Worm (Caenorhabditis elegans) whole organism, L3 larva: ENCODE results near the gene ZC239.15.

Experiments
- R02D3.7 ChIP-seq: fragments of 150-350 bp; optimal IDR thresholded peaks from 2 replicates; lab custom pipeline; 2014; ENCODE audit warnings: missing biosample characterization, missing genetic modification characterization
- ZK546.5 ChIP-seq: sonication (generic microtip); optimal IDR thresholded peaks from 2 replicates; lab custom pipeline; 2017; ENCODE audit warnings: missing biosample characterization, missing genetic modification characterization
- aly-2 ChIP-seq: fragments of 150-350 bp; optimal IDR thresholded peaks from 2 replicates; lab custom pipeline; 2014; ENCODE audit warnings: missing biosample characterization, missing genetic modification characterization
- ama-1 ChIP-seq: fragments of 150-350 bp; optimal IDR thresholded peaks from 2 replicates; lab custom pipeline; 2018
- ceh-16 ChIP-seq: sonication (generic microtip); optimal IDR thresholded peaks from 2 replicates; lab custom pipeline; 2017; ENCODE audit warnings: missing biosample characterization, missing genetic modification characterization
- ceh-28 ChIP-seq: fragments of 150-350 bp; optimal IDR thresholded peaks from 2 replicates; lab custom pipeline; 2014; ENCODE audit warnings: missing biosample characterization, missing genetic modification reagents, missing genetic modification characterization
- ceh-82 ChIP-seq: fragments of 150-350 bp; optimal IDR thresholded peaks from 2 replicates; lab custom pipeline; 2014; ENCODE audit warnings: missing biosample characterization, missing genetic modification characterization
- ceh-9 ChIP-seq: sonication (generic microtip); optimal IDR thresholded peaks from 2 replicates; lab custom pipeline; 2018; ENCODE audit warnings: missing biosample characterization, missing genetic modification characterization
- egl-27 ChIP-seq: sonication (generic microtip); optimal IDR thresholded peaks from 4 replicates; lab custom pipeline; 2017; ENCODE audit warnings: missing biosample characterization, missing genetic modification reagents, missing genetic modification characterization
- egl-5 ChIP-seq: fragments of 150-350 bp; optimal IDR thresholded peaks from 2 replicates; lab custom pipeline; 2017; ENCODE audit warnings: missing biosample characterization, missing genetic modification reagents, missing genetic modification characterization, inconsistent platforms
- elt-1 ChIP-seq: fragments of 150-350 bp; optimal IDR thresholded peaks from 2 replicates; lab custom pipeline; 2014; ENCODE audit warnings: missing biosample characterization, missing genetic modification characterization
- elt-2 ChIP-seq: sonication (generic microtip); optimal IDR thresholded peaks from 2 replicates; lab custom pipeline; 2016; ENCODE audit warnings: missing genetic modification reagents, mild to moderate bottlenecking, missing genetic modification characterization, missing compliant biosample characterization
- eor-1 ChIP-seq, 2 experiments: fragments of 150-350 bp; optimal IDR thresholded peaks; 2 replicates each; lab custom pipeline; 2014 to 2018; ENCODE audit warnings: missing biosample characterization in 2 of 2, missing genetic modification characterization in 2 of 2
- fkh-10 ChIP-seq: sonication (generic microtip); optimal IDR thresholded peaks from 2 replicates; lab custom pipeline; 2017; ENCODE audit warnings: missing biosample characterization, missing genetic modification reagents, missing genetic modification characterization
- fos-1 ChIP-seq: fragments of 150-350 bp; optimal IDR thresholded peaks from 2 replicates; lab custom pipeline; 2014; ENCODE audit warnings: missing biosample characterization, missing genetic modification characterization
- hmg-11 ChIP-seq: sonication (generic microtip); optimal IDR thresholded peaks from 2 replicates; lab custom pipeline; 2016; ENCODE audit warnings: missing genetic modification characterization, missing compliant biosample characterization
- jun-1 ChIP-seq: fragments of 150-350 bp; optimal IDR thresholded peaks from 2 replicates; lab custom pipeline; 2014; ENCODE audit warnings: missing biosample characterization, missing genetic modification reagents, missing genetic modification characterization
- lin-15B ChIP-seq: fragments of 150-350 bp; optimal IDR thresholded peaks from 2 replicates; lab custom pipeline; 2014; ENCODE audit warnings: missing biosample characterization, missing genetic modification characterization
- lsy-12 ChIP-seq: sonication (generic microtip); optimal IDR thresholded peaks from 2 replicates; lab custom pipeline; 2016; ENCODE audit warnings: mild to moderate bottlenecking, missing genetic modification characterization, missing compliant biosample characterization
- mdl-1 ChIP-seq: fragments of 150-350 bp; optimal IDR thresholded peaks from 2 replicates; lab custom pipeline; 2014; ENCODE audit warnings: missing biosample characterization, missing genetic modification characterization
- mml-1 ChIP-seq: fragments of 150-350 bp; sonication (generic microtip); optimal IDR thresholded peaks from 3 replicates; lab custom pipeline; 2014; ENCODE audit warnings: missing biosample characterization, missing genetic modification characterization
- nhr-11 ChIP-seq: fragments of 150-350 bp; optimal IDR thresholded peaks from 2 replicates; lab custom pipeline; 2014; ENCODE audit warnings: missing biosample characterization, missing genetic modification characterization
- nhr-12 ChIP-seq: fragments of 150-350 bp; optimal IDR thresholded peaks from 2 replicates; lab custom pipeline; 2014; ENCODE audit warnings: missing biosample characterization, missing genetic modification characterization
- nhr-23 ChIP-seq: fragments of 150-350 bp; optimal IDR thresholded peaks from 2 replicates; lab custom pipeline; 2014; ENCODE audit warnings: missing biosample characterization, missing genetic modification reagents, missing genetic modification characterization
- nhr-237 ChIP-seq: fragments of 150-350 bp; optimal IDR thresholded peaks from 2 replicates; lab custom pipeline; 2014; ENCODE audit warnings: missing biosample characterization, missing genetic modification characterization
- nhr-25 ChIP-seq: sonication (generic microtip); optimal IDR thresholded peaks from 2 replicates; lab custom pipeline; 2017; ENCODE audit warnings: missing biosample characterization, missing genetic modification characterization
- nhr-28 ChIP-seq: fragments of 150-350 bp; optimal IDR thresholded peaks from 2 replicates; lab custom pipeline; 2014; ENCODE audit warnings: missing biosample characterization, missing genetic modification characterization
- nhr-67 ChIP-seq: fragments of 150-350 bp; optimal IDR thresholded peaks from 2 replicates; lab custom pipeline; 2014; ENCODE audit warnings: missing biosample characterization, missing genetic modification characterization
- nhr-77 ChIP-seq: fragments of 150-350 bp; optimal IDR thresholded peaks from 2 replicates; lab custom pipeline; 2014; ENCODE audit warnings: missing biosample characterization, missing genetic modification characterization
- pha-4 ChIP-seq: fragments of 150-350 bp; optimal IDR thresholded peaks from 2 replicates; lab custom pipeline; 2014; ENCODE audit warnings: missing biosample characterization, missing genetic modification reagents, missing genetic modification characterization
- pqm-1 ChIP-seq: fragments of 150-350 bp; optimal IDR thresholded peaks from 2 replicates; lab custom pipeline; 2017; ENCODE audit warnings: missing biosample characterization, missing genetic modification characterization, inconsistent platforms
- skn-1 ChIP-seq: fragments of 150-350 bp; optimal IDR thresholded peaks from 2 replicates; lab custom pipeline; 2014; ENCODE audit warnings: missing biosample characterization, missing genetic modification characterization
- tbx-2 ChIP-seq: sonication (generic microtip); optimal IDR thresholded peaks from 2 replicates; lab custom pipeline; 2016; ENCODE audit warnings: mild to moderate bottlenecking, missing genetic modification characterization, missing compliant biosample characterization
- unc-62 ChIP-seq: fragments of 150-350 bp; sonication (generic microtip); optimal IDR thresholded peaks from 4 replicates; lab custom pipeline; 2014; ENCODE audit warnings: missing biosample characterization, missing genetic modification reagents, missing genetic modification characterization
- ztf-11 ChIP-seq: fragments of 150-350 bp; optimal IDR thresholded peaks from 2 replicates; lab custom pipeline; 2014; ENCODE audit warnings: missing biosample characterization, missing genetic modification characterization
- ztf-4 ChIP-seq: fragments of 150-350 bp; optimal IDR thresholded peaks from 2 replicates; lab custom pipeline; 2014; ENCODE audit warnings: missing biosample characterization, missing genetic modification characterization

ZC239.15 gene

ce11 chrII:3248043-3248718, 23.6 kb upstream of the ZC239.15 start, which contains the start of the genes fbxc-50 and C17F4.2:
TSS of gene fbxc-50 (minus strand) at chrII:3248123.
TSS of gene C17F4.2 (plus strand) at chrII:3248668.
- TF ChIP-seq nhr-11 (tag; lab: Kevin White, UChicago) = no peak
- no peak for TF ChIP-seq elt-2
- no peak for TF ChIP-seq egl-27 (tag; lab: Kevin White, UChicago)
- no peak for TF ChIP-seq hmg-11 (tag; lab: Kevin White, UChicago)
- TF ChIP-seq nhr-12 = no peak
- no peak for TF ChIP-seq ceh-82
- no peak for TF ChIP-seq nhr-28
- TF ChIP-seq skn-1 (tag; lab: Kevin White, UChicago) = no peak
- no peak for TF ChIP-seq eor-1 (tag; optimal IDR thresholded peaks at IDR 0.05; lab: Kevin White, UChicago)
- no peak for TF ChIP-seq ztf-11 (tag; lab: Kevin White, UChicago)
- no peak for TF ChIP-seq fos-1 (tag; lab: Kevin White, UChicago)
- TF ChIP-seq tbx-2 (tag; lab: Kevin White, UChicago) = no peak
- TF ChIP-seq nhr-67 = no peak
- no peak for TF ChIP-seq ZK546.5 (tag; lab: Kevin White, UChicago)
- no peak for TF ChIP-seq lin-15B (tag; lab: Kevin White, UChicago)
- no peak for TF ChIP-seq R02D3.7
- TF ChIP-seq elt-1 = no peak
- TF ChIP-seq nhr-23 (tag; lab: Kevin White, UChicago) = no peak
- no peak for TF ChIP-seq ceh-16
- TF ChIP-seq, all 47 proteins: peak for 0

ce11 chrII:3247556-3247955, 23.0 kb upstream of the ZC239.15 start:
- TF ChIP-seq ztf-4 (tag; lab: Kevin White, UChicago) (no peak), lsy-12 (tag; lab: Kevin White, UChicago) (no peak), ama-1 (no peak), pha-4 (tag; lab: Kevin White, UChicago) (no peak), nhr-25 (tag; lab: Kevin White, UChicago) (no peak), nhr-28 (no peak), nhr-23 (tag; lab: Kevin White, UChicago) (no peak), egl-5 (tag; lab: Kevin White, UChicago) (no peak), aly-2 (tag; lab: Kevin White, UChicago) (no peak), ceh-16 (no peak), egl-27 (tag; lab: Kevin White, UChicago) (no peak), nhr-11 (tag; lab: Kevin White, UChicago) (no peak)

- no peak for TF ChIP-seq pha-4 (tag; lab: Kevin White, UChicago)
- TF ChIP-seq jun-1 (tag; lab: Kevin White, UChicago) = peak; percentile 71
- no peak for TF ChIP-seq unc-62 (GFP tag; lab: Kevin White, UChicago)
- peak; percentile 99 for TF ChIP-seq elt-2
- peak; percentile 96 for TF ChIP-seq pqm-1
- TF ChIP-seq nhr-23 (tag; lab: Kevin White, UChicago) = no peak
- TF ChIP-seq mml-1 = no peak
- TF ChIP-seq mdl-1 (tag; lab: Kevin White, UChicago) = no peak
- no peak for TF ChIP-seq fkh-10
- no peak for TF ChIP-seq R02D3.7
- no peak for TF ChIP-seq ceh-28
- TF ChIP-seq, all 47 proteins: peak for 3
These were observed 21.3 kb upstream of the ZC239.15 start, which contains the start of gene C17F4.7 for ce11 chrII:3245836-3246235. TSS of gene C17F4.7 (minus strand) at chrII:3246015.

ce11 chrII:3244758-3245157, 20.2 kb upstream of the ZC239.15 start:
- TF ChIP-seq nhr-77 = peak; percentile 54
- peak; percentile 9 for TF ChIP-seq fos-1 (tag; lab: Kevin White, UChicago)
- no peak for TF ChIP-seq ceh-82
- TF ChIP-seq nhr-28 = no peak
- TF ChIP-seq ceh-9 (tag; lab: Kevin White, UChicago) = no peak
- peak; percentile 50 for TF ChIP-seq elt-2
- no peak for TF ChIP-seq ceh-28

- TF ChIP-seq jun-1 (tag; lab: Kevin White, UChicago) (no peak), nhr-237 (tag; lab: Kevin White, UChicago) (no peak)
These were observed 19.5 kb upstream of the ZC239.15 start, which contains the start of gene C17F4.12 for ce11 chrII:3244070-3244469. TSS of gene C17F4.12 (minus strand) at chrII:3244170.
